Fruit fly (Drosophila melanogaster): Measurements from ENCODE around the gene D2hgdh.

dm6 chrX:2180750-2181261, 39.5 kb downstream of the D2hgdh start, which contains the start of gene pn:
- TF ChIP-seq Hr96 (GFP tag; optimal IDR thresholded peaks at IDR 0.05): no peak
- TF ChIP-seq CG7101 (tag; optimal IDR thresholded peaks at IDR 0.05): no peak
- peak; percentile 33 for TF ChIP-seq Mnt (GFP tag; optimal IDR thresholded peaks at IDR 0.05)
